Comparison of ENCODE assay signal across 1 fruit fly cellular context in genomic region chr2L:2375655-2376417, dm6.
TF ChIP-seq lines count a peak whose summit lies in the region.

Gene Atxn7 (plus strand): TSS chr2L:2375841.

TF ChIP-seq in whole organism, embryonic, 481 proteins besides CTCF, POLR2A, EP300 and RAD21 (continued from another document):
- TF ChIP-seq bsh (GFP tag; optimal IDR thresholded peaks at IDR 0.05; lab: Kevin White, UChicago) (peak; percentile 1 to 74), ftz-f1 (GFP tag; optimal IDR thresholded peaks at IDR 0.05; lab: Kevin White, UChicago) (no peak), B-H2 (GFP tag; optimal IDR thresholded peaks at IDR 0.05; lab: Kevin White, UChicago) (peak; percentile 72), H2.0 (GFP tag; IDR thresholded peaks at IDR 0.05; lab: Robert Waterston, UW) (peak; percentile 8; the same call in 1 of the 2 replicates), Bteb2 (GFP tag; optimal IDR thresholded peaks at IDR 0.05; lab: Kevin White, UChicago) (peak; percentile 42), gsb-n (tag; optimal IDR thresholded peaks at IDR 0.05; lab: Kevin White, UChicago) (peak; percentile 74), ken (GFP tag; IDR thresholded peaks at IDR 0.05; lab: Robert Waterston, UW) (peak; percentile 62; the same call in 2 of the 3 replicates), CG14860 (GFP tag; IDR thresholded peaks at IDR 0.05; lab: Robert Waterston, UW; ENCODE audit: partially characterized antibody) (peak; percentile 82), schlank (tag; optimal IDR thresholded peaks at IDR 0.05; lab: Kevin White, UChicago) (peak; percentile 65), CG14667 (GFP tag; IDR thresholded peaks at IDR 0.05; lab: Robert Waterston, UW) (no peak), CG1233 (GFP tag; optimal IDR thresholded peaks at IDR 0.05; lab: Kevin White, UChicago) (peak; percentile 72), vfl (GFP tag; optimal IDR thresholded peaks at IDR 0.05; lab: Kevin White, UChicago) (no peak), az2 (GFP tag; optimal IDR thresholded peaks at IDR 0.05; lab: Kevin White, UChicago) (peak; percentile 24), NFAT (GFP tag; IDR thresholded peaks at IDR 0.05; lab: Robert Waterston, UW) (peak; percentile 50; the same call in 1 of the 2 replicates), CG6791 (GFP tag; IDR thresholded peaks at IDR 0.05; lab: Robert Waterston, UW; ENCODE audit: partially characterized antibody) (peak; percentile 96), Vsx1 (GFP tag; optimal IDR thresholded peaks at IDR 0.05; lab: Kevin White, UChicago) (peak; percentile 81), Myb (GFP tag; optimal IDR thresholded peaks at IDR 0.05; lab: Kevin White, UChicago) (peak; percentile 53), danr (GFP tag; IDR thresholded peaks at IDR 0.05; lab: Robert Waterston, UW) (no peak), CG6654 (GFP tag; optimal IDR thresholded peaks at IDR 0.05; lab: Kevin White, UChicago) (peak; percentile 23), Dref (GFP tag; IDR thresholded peaks at IDR 0.05; lab: Robert Waterston, UW) (peak; percentile 87), nmo (GFP tag; optimal IDR thresholded peaks at IDR 0.05; lab: Kevin White, UChicago) (peak; percentile 73), slp2 (GFP tag; optimal IDR thresholded peaks at IDR 0.05; lab: Kevin White, UChicago) (peak; percentile 55), Rfx (GFP tag; IDR thresholded peaks at IDR 0.05; lab: Robert Waterston, UW) (peak; percentile 76), CG9727 (GFP tag; optimal IDR thresholded peaks at IDR 0.05; lab: Kevin White, UChicago) (peak; percentile 77), CG12299 (tag; optimal IDR thresholded peaks at IDR 0.05; lab: Kevin White, UChicago) (peak; percentile 61), CG2889 (GFP tag; IDR thresholded peaks at IDR 0.05; lab: Robert Waterston, UW) (no peak), CG6683 (GFP tag; optimal IDR thresholded peaks at IDR 0.05; lab: Kevin White, UChicago) (no peak), CG15696 (tag; optimal IDR thresholded peaks at IDR 0.05; lab: Kevin White, UChicago) (no peak), CG4854 (GFP tag; optimal IDR thresholded peaks at IDR 0.05; lab: Kevin White, UChicago) (peak; percentile 73), Spps (tag; optimal IDR thresholded peaks at IDR 0.05; lab: Kevin White, UChicago) (no peak), CG1024 (GFP tag; IDR thresholded peaks at IDR 0.05; lab: Robert Waterston, UW) (0 out of 2 replicates have a peak, but pooled peaks have one; percentile 21), Max (GFP tag; optimal IDR thresholded peaks at IDR 0.05; lab: Kevin White, UChicago) (peak; percentile 37), CG11723 (GFP tag; optimal IDR thresholded peaks at IDR 0.05; lab: Kevin White, UChicago) (peak; percentile 44), CG9876 (GFP tag; optimal IDR thresholded peaks at IDR 0.05; lab: Kevin White, UChicago) (peak; percentile 42), CG8765 (GFP tag; IDR thresholded peaks at IDR 0.05; lab: Robert Waterston, UW) (no peak), Mrtf (GFP tag; IDR thresholded peaks at IDR 0.05; lab: Robert Waterston, UW) (no peak), CG15514 (GFP tag; optimal IDR thresholded peaks at IDR 0.05; lab: Kevin White, UChicago) (peak; percentile 51), CG17912 (GFP tag; optimal IDR thresholded peaks at IDR 0.05; lab: Kevin White, UChicago) (peak; percentile 89), CG12219 (GFP tag; optimal IDR thresholded peaks at IDR 0.05; lab: Kevin White, UChicago) (peak; percentile 77), zen (tag; optimal IDR thresholded peaks at IDR 0.05; lab: Kevin White, UChicago) (peak; percentile 88), chn (GFP tag; optimal IDR thresholded peaks at IDR 0.05; lab: Kevin White, UChicago) (peak; percentile 48), D (optimal IDR thresholded peaks at IDR 0.05; lab: Kevin White, UChicago) (no peak), D (GFP tag; optimal IDR thresholded peaks at IDR 0.05; lab: Kevin White, UChicago) (peak; percentile 22), pum (GFP tag; optimal IDR thresholded peaks at IDR 0.05; lab: Kevin White, UChicago) (no peak), CG14965 (GFP tag; optimal IDR thresholded peaks at IDR 0.05; lab: Kevin White, UChicago; ENCODE audit: borderline replicate concordance) (no peak), CG17328 (GFP tag; IDR thresholded peaks at IDR 0.05; lab: Robert Waterston, UW) (peak; percentile 69; the same call in 1 of the 2 replicates), knrl (GFP tag; IDR thresholded peaks at IDR 0.05; lab: Robert Waterston, UW; ENCODE audit: partially characterized antibody) (peak; percentile 86), jumu (GFP tag; optimal IDR thresholded peaks at IDR 0.05; lab: Kevin White, UChicago) (no peak), lola (GFP tag; optimal IDR thresholded peaks at IDR 0.05; lab: Kevin White, UChicago) (no peak), kay (GFP tag; optimal IDR thresholded peaks at IDR 0.05; lab: Kevin White, UChicago) (peak; percentile 27), Lpt (GFP tag; optimal IDR thresholded peaks at IDR 0.05; lab: Kevin White, UChicago) (no peak), sqz (GFP tag; optimal IDR thresholded peaks at IDR 0.05; lab: Kevin White, UChicago) (peak; percentile 62), aop (GFP tag; IDR thresholded peaks at IDR 0.05; lab: Robert Waterston, UW) (no peak), eyg (GFP tag; optimal IDR thresholded peaks at IDR 0.05; lab: Kevin White, UChicago) (peak; percentile 61), dpn (GFP tag; optimal IDR thresholded peaks at IDR 0.05; lab: Kevin White, UChicago) (peak in 1 of 2 experiments; percentile 57), Mes4 (GFP tag; optimal IDR thresholded peaks at IDR 0.05; lab: Kevin White, UChicago) (peak; percentile 73), CG18011 (GFP tag; optimal IDR thresholded peaks at IDR 0.05; lab: Kevin White, UChicago) (peak; percentile 67), CG31388 (GFP tag; optimal IDR thresholded peaks at IDR 0.05; lab: Kevin White, UChicago) (no peak), run (tag; optimal IDR thresholded peaks at IDR 0.05; lab: Kevin White, UChicago) (no peak), Dek (tag; optimal IDR thresholded peaks at IDR 0.05; lab: Kevin White, UChicago) (peak; percentile 54), nerfin-1 (tag; optimal IDR thresholded peaks at IDR 0.05; lab: Kevin White, UChicago) (peak; percentile 58), CG1792 (GFP tag; optimal IDR thresholded peaks at IDR 0.05; lab: Kevin White, UChicago) (peak; percentile 64), CG33213 (GFP tag; optimal IDR thresholded peaks at IDR 0.05; lab: Kevin White, UChicago) (peak; percentile 83), CG4404 (GFP tag; IDR thresholded peaks at IDR 0.05; lab: Robert Waterston, UW) (no peak), nom (GFP tag; optimal IDR thresholded peaks at IDR 0.05; lab: Kevin White, UChicago) (peak; percentile 48), CG4730 (GFP tag; IDR thresholded peaks at IDR 0.05; lab: Robert Waterston, UW) (no peak), CG13424 (tag; optimal IDR thresholded peaks at IDR 0.05; lab: Kevin White, UChicago) (peak; percentile 44), ssp (GFP tag; IDR thresholded peaks at IDR 0.05; lab: Robert Waterston, UW) (no peak; the same call in 1 of the 2 replicates), Adf1 (GFP tag; IDR thresholded peaks at IDR 0.05; lab: Robert Waterston, UW) (peak; percentile 58), CG7556 (GFP tag; optimal IDR thresholded peaks at IDR 0.05; lab: Kevin White, UChicago) (peak; percentile 53), CG16813 (GFP tag; IDR thresholded peaks at IDR 0.05; lab: Robert Waterston, UW; ENCODE audit: partially characterized antibody) (peak; percentile 97), cad (GFP tag; optimal IDR thresholded peaks at IDR 0.05; lab: Kevin White, UChicago) (no peak), sug (tag; optimal IDR thresholded peaks at IDR 0.05; lab: Kevin White, UChicago) (peak; percentile 89), zen2 (GFP tag; IDR thresholded peaks at IDR 0.05; lab: Robert Waterston, UW; ENCODE audit: partially characterized antibody) (peak; percentile 97), Nf-YA (GFP tag; IDR thresholded peaks at IDR 0.05; lab: Robert Waterston, UW) (0 out of 2 replicates have a peak, but pooled peaks have one; percentile 11), CG11247 (GFP tag; IDR thresholded peaks at IDR 0.05; lab: Robert Waterston, UW) (peak; percentile 54), Atf3 (GFP tag; optimal IDR thresholded peaks at IDR 0.05; lab: Kevin White, UChicago) (no peak), Lim3 (GFP tag; IDR thresholded peaks at IDR 0.05; lab: Robert Waterston, UW) (no peak), CG14710 (tag; optimal IDR thresholded peaks at IDR 0.05; lab: Kevin White, UChicago) (peak; percentile 52), CG2202 (tag; optimal IDR thresholded peaks at IDR 0.05; lab: Kevin White, UChicago) (peak; percentile 57), CG4707 (GFP tag; optimal IDR thresholded peaks at IDR 0.05; lab: Kevin White, UChicago) (peak; percentile 75), sr (GFP tag; IDR thresholded peaks at IDR 0.05; lab: Robert Waterston, UW) (peak; percentile 78), gro (GFP tag; optimal IDR thresholded peaks at IDR 0.05; lab: Kevin White, UChicago) (peak; percentile 78), Abd-B (GFP tag; optimal IDR thresholded peaks at IDR 0.05; lab: Kevin White, UChicago) (peak; percentile 10), Oli (tag; optimal IDR thresholded peaks at IDR 0.05; lab: Kevin White, UChicago) (peak; percentile 53), CG5180 (GFP tag; optimal IDR thresholded peaks at IDR 0.05; lab: Kevin White, UChicago) (peak; percentile 40), Hr51 (GFP tag; optimal IDR thresholded peaks at IDR 0.05; lab: Kevin White, UChicago) (peak; percentile 45 to 67), Dbx (GFP tag; IDR thresholded peaks at IDR 0.05; lab: Robert Waterston, UW) (peak; percentile 56; the same call in 2 of the 3 replicates), CG1603 (tag; optimal IDR thresholded peaks at IDR 0.05; lab: Kevin White, UChicago) (peak; percentile 92), bowl (GFP tag; IDR thresholded peaks at IDR 0.05; lab: Robert Waterston, UW) (no peak), Hr39 (optimal IDR thresholded peaks at IDR 0.05; lab: Kevin White, UChicago) (no peak), CG8924 (tag; optimal IDR thresholded peaks at IDR 0.05; lab: Kevin White, UChicago) (peak; percentile 51), CG15269 (tag; optimal IDR thresholded peaks at IDR 0.05; lab: Kevin White, UChicago) (peak; percentile 65), D19A (tag; optimal IDR thresholded peaks at IDR 0.05; lab: Kevin White, UChicago) (peak; percentile 46), chm (GFP tag; IDR thresholded peaks at IDR 0.05; lab: Robert Waterston, UW) (peak; percentile 90), CG6765 (GFP tag; optimal IDR thresholded peaks at IDR 0.05; lab: Kevin White, UChicago) (peak; percentile 56), gcm (GFP tag; optimal IDR thresholded peaks at IDR 0.05; lab: Kevin White, UChicago) (peak; percentile 62), Hsf (GFP tag; optimal IDR thresholded peaks at IDR 0.05; lab: Kevin White, UChicago) (peak; percentile 74), dmrt99B (tag; optimal IDR thresholded peaks at IDR 0.05; lab: Kevin White, UChicago) (peak; percentile 56), odd (GFP tag; optimal IDR thresholded peaks at IDR 0.05; lab: Kevin White, UChicago) (peak; percentile 67), E2f2 (GFP tag; IDR thresholded peaks at IDR 0.05; lab: Robert Waterston, UW) (peak; percentile 46), CG7271 (tag; optimal IDR thresholded peaks at IDR 0.05; lab: Kevin White, UChicago) (peak; percentile 88), tna (GFP tag; IDR thresholded peaks at IDR 0.05; lab: Robert Waterston, UW; ENCODE audit: partially characterized antibody) (peak; percentile 73; the same call in 1 of the 2 replicates), sens (GFP tag; lab: Kevin White, UChicago) (peak; percentile 93), HLH54F (GFP tag; optimal IDR thresholded peaks at IDR 0.05; lab: Kevin White, UChicago) (peak; percentile 31), CG15479 (GFP tag; optimal IDR thresholded peaks at IDR 0.05; lab: Kevin White, UChicago) (no peak), CG8359 (GFP tag; optimal IDR thresholded peaks at IDR 0.05; lab: Kevin White, UChicago; ENCODE audit: borderline replicate concordance) (peak; percentile 49), MTF-1 (GFP tag; optimal IDR thresholded peaks at IDR 0.05; lab: Kevin White, UChicago; ENCODE audit: borderline replicate concordance) (peak; percentile 70), chif (GFP tag; optimal IDR thresholded peaks at IDR 0.05; lab: Kevin White, UChicago) (peak; percentile 37 to 52), prd (optimal IDR thresholded peaks at IDR 0.05; lab: Kevin White, UChicago) (no peak), prd (GFP tag; IDR thresholded peaks at IDR 0.05; lab: Robert Waterston, UW) (no peak; the same call in 2 of the 3 replicates), Fer1 (GFP tag; optimal IDR thresholded peaks at IDR 0.05; lab: Kevin White, UChicago) (peak; percentile 65), gt (GFP tag; IDR thresholded peaks at IDR 0.05; lab: Robert Waterston, UW) (no peak), zfh2 (GFP tag; optimal IDR thresholded peaks at IDR 0.05; lab: Kevin White, UChicago) (peak; percentile 26), CG31365 (tag; optimal IDR thresholded peaks at IDR 0.05; lab: Kevin White, UChicago) (no peak), sna (GFP tag; IDR thresholded peaks at IDR 0.05; lab: Robert Waterston, UW; ENCODE audit: partially characterized antibody) (peak; percentile 82)
